Fruit fly (Drosophila melanogaster): Measurements from ENCODE around the gene Eip74EF.

DNA sequence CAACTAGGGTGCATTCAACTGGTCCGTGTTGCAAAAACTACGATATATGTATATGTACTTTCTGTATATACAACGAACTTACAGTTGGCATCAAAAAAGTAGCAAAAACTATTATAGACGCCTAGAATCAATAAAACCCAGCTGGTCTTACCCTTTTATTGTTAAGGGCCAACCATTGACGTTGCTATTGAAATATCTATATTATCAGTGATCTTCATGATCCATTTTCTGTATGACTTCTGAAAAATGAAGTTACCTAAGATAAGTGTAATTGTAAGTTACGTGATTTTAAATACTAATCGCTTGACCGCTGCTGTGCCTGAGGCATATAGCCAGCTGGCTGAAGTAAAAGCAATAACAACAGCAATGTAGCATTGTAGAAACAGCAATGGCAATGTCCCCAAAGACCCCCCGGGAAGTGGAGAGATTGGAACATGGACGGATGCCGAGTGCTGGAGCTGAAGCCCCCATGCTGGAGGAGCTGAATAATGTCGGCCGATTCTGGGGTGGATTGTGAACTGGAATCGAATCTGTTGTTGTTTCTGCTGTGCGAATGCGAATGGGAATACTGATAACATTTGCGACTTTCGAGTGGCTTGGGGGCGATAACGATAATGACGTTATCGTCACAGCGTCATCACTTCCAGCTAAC lies 38.7 kb upstream of the Eip74EF start:
- TF ChIP-seq CG10348 (GFP tag; IDR thresholded peaks at IDR 0.05) (no peak), CG13204 (GFP tag; optimal IDR thresholded peaks at IDR 0.05) (peak; percentile 63), Pif1B (GFP tag; optimal IDR thresholded peaks at IDR 0.05) (peak; percentile 82), CG8159 (tag; optimal IDR thresholded peaks at IDR 0.05) (peak; percentile 89), gl (tag; optimal IDR thresholded peaks at IDR 0.05) (peak; percentile 55), CG8301 (tag; optimal IDR thresholded peaks at IDR 0.05) (peak; percentile 88), EcR (GFP tag; optimal IDR thresholded peaks at IDR 0.05) (peak; percentile 96), D1 (tag; optimal IDR thresholded peaks at IDR 0.05) (peak; percentile 68), CG17806 (tag; optimal IDR thresholded peaks at IDR 0.05) (peak; percentile 84), CG34367 (tag; optimal IDR thresholded peaks at IDR 0.05) (peak; percentile 85), CG15710 (tag; optimal IDR thresholded peaks at IDR 0.05) (peak; percentile 88)
